Worm (Caenorhabditis elegans) whole organism, L1 larva: ENCODE measurements around the gene cyb-2.1.
A peak's percentile ranks its signal among the peaks of the same experiment; 100 is the strongest.

ENCODE experiments used
- aha-1 ChIP-seq: fragments of 150-350 bp; optimal IDR thresholded peaks from 2 replicates; lab custom pipeline; 2014; ENCODE audit warnings: missing biosample characterization, missing genetic modification characterization
- aly-2 ChIP-seq: fragments of 150-350 bp; optimal IDR thresholded peaks from 2 replicates; lab custom pipeline; 2014; ENCODE audit warnings: missing biosample characterization, missing genetic modification characterization
- ama-1 ChIP-seq: fragments of 150-350 bp; optimal IDR thresholded peaks from 2 replicates; lab custom pipeline; 2014
- fos-1 ChIP-seq: fragments of 150-350 bp; optimal IDR thresholded peaks from 2 replicates; lab custom pipeline; 2014; ENCODE audit warnings: missing biosample characterization, missing genetic modification characterization
- lin-39 ChIP-seq: fragments of 150-350 bp; optimal IDR thresholded peaks from 2 replicates; lab custom pipeline; 2014; ENCODE audit warnings: missing biosample characterization, missing genetic modification reagents, missing genetic modification characterization
- nhr-12 ChIP-seq: sonication (generic microtip); optimal IDR thresholded peaks from 2 replicates; lab custom pipeline; 2017; ENCODE audit warnings: missing biosample characterization, missing genetic modification characterization
- nhr-237 ChIP-seq: fragments of 150-350 bp; optimal IDR thresholded peaks from 2 replicates; lab custom pipeline; 2014; ENCODE audit warnings: missing biosample characterization, missing genetic modification characterization
- skn-1 ChIP-seq: fragments of 150-350 bp; optimal IDR thresholded peaks from 2 replicates; lab custom pipeline; 2014; ENCODE audit warnings: missing biosample characterization, missing genetic modification characterization
- snpc-4 ChIP-seq: fragments of 150-350 bp; optimal IDR thresholded peaks from 2 replicates; lab custom pipeline; 2014; ENCODE audit warnings: missing biosample characterization, missing genetic modification characterization
- sox-4 ChIP-seq: sonication (generic microtip); optimal IDR thresholded peaks from 2 replicates; lab custom pipeline; 2016; ENCODE audit warnings: missing genetic modification characterization, missing compliant biosample characterization
- unc-62 ChIP-seq: fragments of 150-350 bp; optimal IDR thresholded peaks from 2 replicates; lab custom pipeline; 2014; ENCODE audit warnings: missing biosample characterization, missing genetic modification reagents, missing genetic modification characterization
- zag-1 ChIP-seq: fragments of 150-350 bp; optimal IDR thresholded peaks from 2 replicates; lab custom pipeline; 2014; ENCODE audit warnings: missing biosample characterization, missing genetic modification characterization
- ztf-4 ChIP-seq: fragments of 150-350 bp; optimal IDR thresholded peaks from 2 replicates; lab custom pipeline; 2014; ENCODE audit warnings: missing biosample characterization, missing genetic modification characterization

DNA sequence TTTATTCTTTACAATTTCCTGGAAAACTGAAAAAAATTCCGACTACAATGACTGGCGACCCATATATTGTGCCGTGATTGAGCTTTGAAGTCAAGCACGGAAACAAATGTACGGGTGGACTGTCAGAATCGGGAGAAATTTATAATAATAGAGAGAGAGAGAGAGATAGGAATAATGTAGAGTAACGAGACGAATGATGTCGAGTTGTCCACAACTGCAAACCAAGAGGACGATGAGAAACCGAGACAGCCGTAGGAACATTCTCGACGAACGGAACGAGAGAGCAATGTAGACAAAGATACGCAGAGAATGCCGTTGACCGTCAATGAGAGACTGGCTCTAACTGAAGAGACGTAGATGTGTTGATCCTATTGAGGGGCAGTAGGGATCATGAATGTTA is 41.8 kb downstream of the cyb-2.1 start:
- TF ChIP-seq skn-1 (tag; lab: Kevin White, UChicago): peak; percentile 90
- TF ChIP-seq aha-1 (tag; lab: Kevin White, UChicago): no peak
- TF ChIP-seq lin-39 (tag; lab: Kevin White, UChicago): no peak
- peak; percentile 73 for TF ChIP-seq nhr-237
- TF ChIP-seq snpc-4: peak; percentile 10
- peak; percentile 92 for TF ChIP-seq ztf-4 (tag; lab: Kevin White, UChicago)
- TF ChIP-seq aly-2 (tag; lab: Kevin White, UChicago): peak; percentile 74
- TF ChIP-seq zag-1: no peak
- TF ChIP-seq unc-62 (GFP tag; lab: Kevin White, UChicago): no peak
- TF ChIP-seq fos-1 (tag; lab: Kevin White, UChicago): peak; percentile 66
- TF ChIP-seq sox-4 (tag; lab: Kevin White, UChicago): no peak
- TF ChIP-seq ama-1 (lab: Kevin White, UChicago): peak; percentile 65
- TF ChIP-seq nhr-12 (tag; lab: Kevin White, UChicago): no peak
